Worm (Caenorhabditis elegans) whole organism, early embryonic: ENCODE data around the gene gkow-1.

Experiments
- B0310.2 ChIP-seq: sonication (generic microtip); optimal IDR thresholded peaks from 2 replicates; lab custom pipeline; 2016; ENCODE audit warnings: mild to moderate bottlenecking, missing genetic modification characterization, missing compliant biosample characterization
- F13C5.2 ChIP-seq: sonication (generic microtip); optimal IDR thresholded peaks from 2 replicates; lab custom pipeline; 2017; ENCODE audit warnings: mild to moderate bottlenecking, missing genetic modification characterization, inconsistent platforms, missing compliant biosample characterization
- ama-1 ChIP-seq: fragments of 150-350 bp; optimal IDR thresholded peaks from 2 replicates; lab custom pipeline; 2014
- ceh-13 ChIP-seq: fragments of 200-800 bp; sonication (Bioruptor generic); optimal IDR thresholded peaks from 2 replicates; lab custom pipeline; 2018; ENCODE audit warnings: mild to moderate bottlenecking, missing genetic modification characterization, missing compliant biosample characterization
- ceh-36 ChIP-seq: sonication (generic microtip); optimal IDR thresholded peaks from 2 replicates; lab custom pipeline; 2016; ENCODE audit warnings: missing genetic modification characterization, inconsistent platforms, missing compliant biosample characterization
- flt-1 ChIP-seq: fragments of 200-800 bp; sonication (Bioruptor generic); IDR thresholded peaks from 2 replicates; pipeline ENCODE4 v1.3.6; 2022; ENCODE audit warnings: missing genetic modification characterization, missing compliant biosample characterization
- hmbx-1 ChIP-seq: sonication (generic microtip); optimal IDR thresholded peaks from 2 replicates; lab custom pipeline; 2016; ENCODE audit warnings: mild to moderate bottlenecking, missing genetic modification characterization, missing compliant biosample characterization
- hmg-4 ChIP-seq: fragments of 200-800 bp; sonication (Bioruptor generic); optimal IDR thresholded peaks from 2 replicates; lab custom pipeline; 2018; ENCODE audit warnings: mild to moderate bottlenecking, missing genetic modification characterization, missing compliant biosample characterization
- pes-1 ChIP-seq: fragments of 200-800 bp; sonication (Bioruptor generic); IDR thresholded peaks from 2 replicates; pipeline ENCODE4 v1.3.6; 2022; ENCODE audit warnings: missing genetic modification reagents, missing genetic modification characterization, missing compliant biosample characterization
- scrt-1 ChIP-seq: fragments of 200-800 bp; sonication (Bioruptor generic); IDR thresholded peaks from 2 replicates; pipeline ENCODE4 v1.3.6; 2022; ENCODE audit warnings: missing genetic modification characterization, missing compliant biosample characterization
- sea-1 ChIP-seq: fragments of 200-800 bp; sonication (Bioruptor generic); conservative IDR thresholded peaks from 2 replicates; pipeline ENCODE4 v1.3.6; 2022; ENCODE audit warnings: missing genetic modification characterization, missing compliant biosample characterization
- tbx-11 ChIP-seq: fragments of 200-800 bp; sonication (Bioruptor generic); IDR thresholded peaks from 2 replicates; pipeline ENCODE4 v1.3.6; 2022; ENCODE audit warnings: missing genetic modification characterization, missing compliant biosample characterization
- tbx-37 ChIP-seq: fragments of 200-800 bp; sonication (Bioruptor generic); conservative IDR thresholded peaks from 2 replicates; pipeline ENCODE4 v1.3.6; 2022; ENCODE audit warnings: missing genetic modification reagents, missing genetic modification characterization, missing compliant biosample characterization
- tra-4 ChIP-seq: sonication (generic microtip); optimal IDR thresholded peaks from 2 replicates; lab custom pipeline; 2017; ENCODE audit warnings: missing genetic modification characterization, missing compliant biosample characterization

DNA sequence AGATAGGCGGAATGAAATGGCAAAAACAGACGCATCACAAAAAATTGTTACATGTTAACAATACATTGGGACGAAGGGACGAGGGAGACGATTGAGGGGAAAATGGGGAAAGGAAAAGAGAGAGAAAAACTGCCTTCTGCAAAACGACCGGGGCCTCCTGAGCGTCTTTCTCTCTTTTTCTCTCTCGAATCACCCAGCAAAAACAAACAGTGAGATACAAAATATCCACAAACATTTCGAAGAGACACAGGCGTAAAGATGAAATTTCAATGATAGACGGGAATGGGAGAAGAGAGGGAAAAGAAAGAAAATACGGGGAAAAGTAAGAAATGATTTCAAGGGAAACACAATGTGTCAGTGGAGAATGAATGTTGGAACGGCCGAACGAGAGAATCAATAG, 12.0 kb upstream of the gkow-1 start:
- TF ChIP-seq tbx-11 (GFP tag; lab: Robert Waterston, UW) (no peak), ama-1 (lab: Kevin White, UChicago) (no peak), ceh-13 (GFP tag; lab: Kevin White, UChicago) (no peak), hmg-4 (GFP tag; lab: Kevin White, UChicago) (no peak), tbx-37 (GFP tag; lab: Robert Waterston, UW) (no peak), ceh-36 (tag; lab: Kevin White, UChicago) (no peak), hmbx-1 (tag; lab: Kevin White, UChicago) (no peak), flt-1 (GFP tag; lab: Robert Waterston, UW) (no peak), pes-1 (GFP tag; lab: Robert Waterston, UW) (no peak), B0310.2 (tag; lab: Kevin White, UChicago) (no peak), sea-1 (GFP tag; lab: Robert Waterston, UW) (no peak), F13C5.2 (tag; lab: Kevin White, UChicago) (no peak), scrt-1 (GFP tag; lab: Robert Waterston, UW) (no peak), tra-4 (tag; lab: Kevin White, UChicago) (no peak)
